Worm (Caenorhabditis elegans) whole organism, midembryonic: ENCODE results near the gene oac-15.

Experiments
- T22C8.4 ChIP-seq: fragments of 200-800 bp; sonication (Bioruptor generic); IDR thresholded peaks from 2 replicates; pipeline ENCODE4 v1.3.6; 2022; ENCODE audit warnings: missing genetic modification characterization, missing compliant biosample characterization
- flt-1 ChIP-seq: fragments of 200-800 bp; sonication (Bioruptor generic); IDR thresholded peaks from 2 replicates; pipeline ENCODE4 v1.3.6; 2022; ENCODE audit warnings: missing genetic modification characterization, missing compliant biosample characterization
- klf-2 ChIP-seq: fragments of 200-800 bp; sonication (Bioruptor generic); conservative IDR thresholded peaks from 2 replicates; pipeline ENCODE4 v1.3.6; 2022; ENCODE audit warnings: missing genetic modification reagents, missing genetic modification characterization, missing compliant biosample characterization
- med-1 ChIP-seq: sonication (generic microtip); optimal IDR thresholded peaks from 2 replicates; lab custom pipeline; 2017; ENCODE audit warnings: missing genetic modification characterization, mild to moderate bottlenecking, missing compliant biosample characterization, antibody characterized with exemption, missing genetic modification reagents; ENCODE audit not compliant: insufficient read depth
- ztf-23 ChIP-seq: fragments of 200-800 bp; sonication (Bioruptor generic); IDR thresholded peaks from 2 replicates; pipeline ENCODE4 v1.3.6; 2022; ENCODE audit warnings: missing genetic modification reagents, missing genetic modification characterization, missing compliant biosample characterization
- ztf-29 ChIP-seq: fragments of 200-800 bp; sonication (Bioruptor generic); IDR thresholded peaks from 2 replicates; pipeline ENCODE4 v1.3.6; 2022; ENCODE audit warnings: missing genetic modification reagents, missing genetic modification characterization, missing compliant biosample characterization

DNA sequence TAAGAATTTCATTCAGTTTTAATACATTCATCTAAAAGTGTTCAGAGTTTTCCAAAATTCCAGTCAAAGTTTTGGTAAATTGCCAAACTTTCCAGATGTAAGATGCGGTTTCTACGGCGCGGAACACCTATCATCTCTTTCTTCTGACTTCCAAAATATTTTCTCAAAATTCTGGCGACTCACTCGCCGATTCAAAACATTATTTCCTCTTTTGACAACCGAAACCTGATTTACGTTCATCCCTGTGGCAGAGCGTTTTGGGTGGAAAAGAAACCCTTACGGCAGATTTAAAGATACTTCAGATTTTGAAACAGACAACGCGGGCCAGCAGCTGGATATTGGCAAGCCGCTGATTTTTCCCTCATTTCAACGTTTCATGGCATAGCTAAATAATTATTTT lies 11.7 kb downstream of the oac-15 start, which contains the start of gene F11A5.5:
- TF ChIP-seq klf-2 (GFP tag; lab: Robert Waterston, UW) (no peak), ztf-29 (GFP tag; lab: Robert Waterston, UW) (no peak), med-1 (GFP tag; lab: Kevin White, UChicago) (no peak), ztf-23 (no peak), flt-1 (GFP tag; lab: Robert Waterston, UW) (no peak), T22C8.4 (GFP tag; lab: Robert Waterston, UW) (no peak)
